Fruit fly (Drosophila melanogaster): ENCODE data around the gene CG4884.
A peak's percentile ranks its signal among the peaks of the same experiment; 100 is the strongest.

Gene CG4884

dm6 chr3R:27946555-27947204, 12.4 kb downstream of the CG4884 start (continued):
- no peak for TF ChIP-seq lov (optimal IDR thresholded peaks at IDR 0.05)
- TF ChIP-seq lov (GFP tag; IDR thresholded peaks at IDR 0.05) = 0 out of 3 replicates have a peak, but pooled peaks have one; percentile 17
- TF ChIP-seq CG10209 (GFP tag; optimal IDR thresholded peaks at IDR 0.05) = peak; percentile 5
- TF ChIP-seq CG1233 (GFP tag; optimal IDR thresholded peaks at IDR 0.05) = peak; percentile 7
- no peak for TF ChIP-seq danr (GFP tag; IDR thresholded peaks at IDR 0.05)
- TF ChIP-seq CG13894 (tag; optimal IDR thresholded peaks at IDR 0.05) = no peak
- peak; percentile 31 for TF ChIP-seq Fer1 (GFP tag; optimal IDR thresholded peaks at IDR 0.05)
- TF ChIP-seq btn (GFP tag; optimal IDR thresholded peaks at IDR 0.05) = no peak
- TF ChIP-seq croc (GFP tag; conservative IDR thresholded peaks at IDR 0.05) = no peak
- no peak for TF ChIP-seq CG11456 (GFP tag; IDR thresholded peaks at IDR 0.05)
- TF ChIP-seq ttk (GFP tag; IDR thresholded peaks at IDR 0.05) = no peak
- TF ChIP-seq CG10366 (GFP tag; IDR thresholded peaks at IDR 0.05) = no peak; the same call in 1 of the 2 replicates
- TF ChIP-seq sc (optimal IDR thresholded peaks at IDR 0.05) = no peak
- TF ChIP-seq sc (GFP tag; optimal IDR thresholded peaks at IDR 0.05) = no peak
- peak; percentile 67 for TF ChIP-seq sd (tag; optimal IDR thresholded peaks at IDR 0.05)
- TF ChIP-seq CG18619 (GFP tag; optimal IDR thresholded peaks at IDR 0.05) = no peak
- no peak for TF ChIP-seq CG4617 (GFP tag; optimal IDR thresholded peaks at IDR 0.05; ENCODE audit: borderline replicate concordance)
- TF ChIP-seq unpg (GFP tag; optimal IDR thresholded peaks at IDR 0.05) = peak; percentile 8
- no peak for TF ChIP-seq Sry-β (GFP tag; optimal IDR thresholded peaks at IDR 0.05)
- TF ChIP-seq Vsx1 (GFP tag; optimal IDR thresholded peaks at IDR 0.05) = no peak
- no peak for TF ChIP-seq CG11696 (GFP tag; IDR thresholded peaks at IDR 0.05)
- peak; percentile 1 for TF ChIP-seq CG12219 (GFP tag; optimal IDR thresholded peaks at IDR 0.05)
- TF ChIP-seq Sin3A (optimal IDR thresholded peaks at IDR 0.05) = no peak
- no peak for TF ChIP-seq ab (GFP tag; optimal IDR thresholded peaks at IDR 0.05)
- TF ChIP-seq CG15696 (tag; optimal IDR thresholded peaks at IDR 0.05) = peak; percentile 51
- TF ChIP-seq crol (GFP tag; IDR thresholded peaks at IDR 0.05) = no peak
- no peak for TF ChIP-seq CG8290 (GFP tag; optimal IDR thresholded peaks at IDR 0.05)
- peak; percentile 35 to 44 for TF ChIP-seq CG8290 (tag; optimal IDR thresholded peaks at IDR 0.05)
- TF ChIP-seq CG10565 (GFP tag; optimal IDR thresholded peaks at IDR 0.05) = no peak
- TF ChIP-seq CG3726 (GFP tag; IDR thresholded peaks at IDR 0.05) = no peak
- TF ChIP-seq lilli (GFP tag; optimal IDR thresholded peaks at IDR 0.05) = no peak
- TF ChIP-seq CG8359 (GFP tag; optimal IDR thresholded peaks at IDR 0.05; ENCODE audit: borderline replicate concordance) = no peak
- no peak for TF ChIP-seq CG7745 (tag; optimal IDR thresholded peaks at IDR 0.05)
- TF ChIP-seq hbn (GFP tag; IDR thresholded peaks at IDR 0.05; ENCODE audit: partially characterized antibody) = no peak
- no peak for TF ChIP-seq CG10462 (GFP tag; optimal IDR thresholded peaks at IDR 0.05)
- no peak for TF ChIP-seq aop (GFP tag; IDR thresholded peaks at IDR 0.05)
- TF ChIP-seq gsb-n (tag; optimal IDR thresholded peaks at IDR 0.05) = no peak
- no peak for TF ChIP-seq CG7963 (GFP tag; IDR thresholded peaks at IDR 0.05; ENCODE audit: partially characterized antibody)
- TF ChIP-seq Ada2b (GFP tag; IDR thresholded peaks at IDR 0.05) = no peak
- no peak for TF ChIP-seq pho (GFP tag; optimal IDR thresholded peaks at IDR 0.05)
- no peak for TF ChIP-seq CG8924 (tag; optimal IDR thresholded peaks at IDR 0.05)
- no peak for TF ChIP-seq ash1 (GFP tag; optimal IDR thresholded peaks at IDR 0.05)
- no peak for TF ChIP-seq CG10267 (tag; optimal IDR thresholded peaks at IDR 0.05)
- TF ChIP-seq CG12155 (GFP tag; optimal IDR thresholded peaks at IDR 0.05) = no peak
- no peak for TF ChIP-seq pb (GFP tag; optimal IDR thresholded peaks at IDR 0.05)
- TF ChIP-seq Mes4 (GFP tag; optimal IDR thresholded peaks at IDR 0.05) = no peak
- no peak for TF ChIP-seq CG6689 (GFP tag; IDR thresholded peaks at IDR 0.05)
- TF ChIP-seq CG11723 (GFP tag; optimal IDR thresholded peaks at IDR 0.05) = no peak
- TF ChIP-seq CG14050 (GFP tag; IDR thresholded peaks at IDR 0.05) = no peak
- peak; percentile 57 for TF ChIP-seq wek (GFP tag; optimal IDR thresholded peaks at IDR 0.05)
- TF ChIP-seq dati (GFP tag; IDR thresholded peaks at IDR 0.05) = no peak
- TF ChIP-seq CG2875 (GFP tag; optimal IDR thresholded peaks at IDR 0.05) = peak; percentile 24
